Worm (Caenorhabditis elegans) whole organism, L1 larva: ENCODE measurements around the gene trp-2.

Source experiments
- C04F5.9 ChIP-seq: sonication (generic microtip); optimal IDR thresholded peaks from 2 replicates; lab custom pipeline; 2016; ENCODE audit warnings: missing genetic modification characterization, missing compliant biosample characterization
- C16A3.4 ChIP-seq: fragments of 150-350 bp; optimal IDR thresholded peaks from 2 replicates; lab custom pipeline; 2014; ENCODE audit warnings: missing biosample characterization, missing genetic modification characterization
- F16B12.6 ChIP-seq: fragments of 150-350 bp; optimal IDR thresholded peaks from 2 replicates; lab custom pipeline; 2014; ENCODE audit warnings: missing biosample characterization, missing genetic modification characterization
- aha-1 ChIP-seq: fragments of 150-350 bp; optimal IDR thresholded peaks from 2 replicates; lab custom pipeline; 2014; ENCODE audit warnings: missing biosample characterization, missing genetic modification characterization
- alr-1 ChIP-seq: fragments of 200-800 bp; sonication (Bioruptor generic); optimal IDR thresholded peaks from 2 replicates; lab custom pipeline; 2018; ENCODE audit warnings: borderline replicate concordance, mild to moderate bottlenecking, missing genetic modification characterization, missing compliant biosample characterization
- aly-2 ChIP-seq: fragments of 150-350 bp; optimal IDR thresholded peaks from 2 replicates; lab custom pipeline; 2014; ENCODE audit warnings: missing biosample characterization, missing genetic modification characterization
- ama-1 ChIP-seq: fragments of 150-350 bp; optimal IDR thresholded peaks from 2 replicates; lab custom pipeline; 2014
- blmp-1 ChIP-seq: fragments of 150-350 bp; optimal IDR thresholded peaks from 2 replicates; lab custom pipeline; 2014; ENCODE audit warnings: missing biosample characterization, missing genetic modification characterization
- ceh-82 ChIP-seq, 3 experiments: fragments of 150-350 bp in 1 of 3; sonication (generic microtip) in 2 of 3; optimal IDR thresholded peaks; 2 replicates each; lab custom pipeline; 2014 to 2017; ENCODE audit warnings: missing biosample characterization in 3 of 3, missing genetic modification characterization in 3 of 3
- ceh-90 ChIP-seq: sonication (generic microtip); optimal IDR thresholded peaks from 2 replicates; lab custom pipeline; 2016; ENCODE audit warnings: missing genetic modification characterization, missing compliant biosample characterization
- ces-1 ChIP-seq: fragments of 150-350 bp; optimal IDR thresholded peaks from 2 replicates; lab custom pipeline; 2014; ENCODE audit warnings: missing biosample characterization, missing genetic modification reagents, missing genetic modification characterization
- dpl-1 ChIP-seq, 3 experiments: fragments of 150-350 bp in 2 of 3; sonication (generic microtip) in 1 of 3; optimal IDR thresholded peaks; 2 replicates each; lab custom pipeline; 2014 to 2017; ENCODE audit warnings: missing biosample characterization in 3 of 3, missing genetic modification characterization in 3 of 3, missing genetic modification reagents in 3 of 3
- efl-1 ChIP-seq, 4 experiments: fragments of 150-350 bp; optimal IDR thresholded peaks in 3 of 4; peaks in 1 of 4; 1 replicate in 1 of 4; 2 replicates in 3 of 4; lab custom pipeline; 2014; ENCODE audit warnings: missing biosample characterization in 2 of 4, missing genetic modification characterization in 2 of 4, missing genetic modification reagents in 2 of 4
- efl-3 ChIP-seq: fragments of 200-800 bp; sonication (Bioruptor generic); optimal IDR thresholded peaks from 2 replicates; lab custom pipeline; 2018; ENCODE audit warnings: mild to moderate bottlenecking, missing genetic modification characterization, missing compliant biosample characterization
- egl-13 ChIP-seq: sonication (generic microtip); optimal IDR thresholded peaks from 2 replicates; lab custom pipeline; 2016; ENCODE audit warnings: missing genotype, missing genetic modification reagents, missing genetic modification characterization, missing compliant biosample characterization
- elt-2 ChIP-seq: sonication (generic microtip); optimal IDR thresholded peaks from 2 replicates; lab custom pipeline; 2016; ENCODE audit warnings: missing genetic modification characterization, mild to moderate bottlenecking, inconsistent platforms, missing compliant biosample characterization, missing genetic modification reagents
- hpl-2 ChIP-seq: fragments of 150-350 bp; optimal IDR thresholded peaks from 2 replicates; lab custom pipeline; 2014; ENCODE audit warnings: missing biosample characterization, missing genetic modification reagents, missing genetic modification characterization
- irx-1 ChIP-seq: sonication (generic microtip); optimal IDR thresholded peaks from 2 replicates; lab custom pipeline; 2016; ENCODE audit warnings: missing genetic modification characterization, missing compliant biosample characterization
- isw-1 ChIP-seq: fragments of 200-800 bp; sonication (Bioruptor generic); IDR thresholded peaks from 2 replicates; pipeline ENCODE4 v1.3.6; 2022; ENCODE audit warnings: missing genetic modification characterization, missing compliant biosample characterization
- lin-13 ChIP-seq: fragments of 150-350 bp; optimal IDR thresholded peaks from 2 replicates; lab custom pipeline; 2014; ENCODE audit warnings: missing biosample characterization, missing genetic modification reagents, missing genetic modification characterization
- lin-14 ChIP-seq: fragments of 200-800 bp; sonication (Bioruptor generic); optimal IDR thresholded peaks from 2 replicates; lab custom pipeline; 2018; ENCODE audit warnings: mild to moderate bottlenecking, missing genetic modification characterization, moderate library complexity, missing compliant biosample characterization
- lin-15B ChIP-seq: fragments of 150-350 bp; sonication (generic microtip); optimal IDR thresholded peaks from 3 replicates; lab custom pipeline; 2014; ENCODE audit warnings: missing biosample characterization, missing genetic modification characterization
- lin-35 ChIP-seq, 2 experiments: fragments of 150-350 bp; optimal IDR thresholded peaks; 2 replicates each; lab custom pipeline; 2014; ENCODE audit warnings: missing biosample characterization in 2 of 2, missing genetic modification characterization in 2 of 2, missing genetic modification reagents in 2 of 2
- lin-39 ChIP-seq: fragments of 150-350 bp; optimal IDR thresholded peaks from 2 replicates; lab custom pipeline; 2014; ENCODE audit warnings: missing biosample characterization, missing genetic modification reagents, missing genetic modification characterization
- lir-3 ChIP-seq: sonication (generic microtip); optimal IDR thresholded peaks from 2 replicates; lab custom pipeline; 2016; ENCODE audit warnings: mild to moderate bottlenecking, missing genetic modification characterization, moderate library complexity, missing compliant biosample characterization; ENCODE audit not compliant: poor library complexity
- lsy-2 ChIP-seq, 2 experiments: fragments of 150-350 bp; optimal IDR thresholded peaks; 2 replicates each; lab custom pipeline; 2014; ENCODE audit warnings: missing biosample characterization in 2 of 2, missing genetic modification characterization in 2 of 2
- mep-1 ChIP-seq: fragments of 150-350 bp; optimal IDR thresholded peaks from 2 replicates; lab custom pipeline; 2014; ENCODE audit warnings: missing biosample characterization, missing genetic modification characterization
- nhr-19 ChIP-seq: fragments of 200-800 bp; sonication (Bioruptor generic); conservative IDR thresholded peaks from 2 replicates; pipeline ENCODE4 v1.3.6; 2022; ENCODE audit warnings: missing genetic modification characterization, missing compliant biosample characterization
- nhr-20 ChIP-seq: sonication (generic microtip); optimal IDR thresholded peaks from 2 replicates; lab custom pipeline; 2016; ENCODE audit warnings: mild to moderate bottlenecking, missing genetic modification characterization, missing compliant biosample characterization
- nhr-71 ChIP-seq: sonication (generic microtip); optimal IDR thresholded peaks from 2 replicates; lab custom pipeline; 2016; ENCODE audit warnings: mild to moderate bottlenecking, missing genetic modification characterization, moderate library complexity, missing compliant biosample characterization
- nhr-85 ChIP-seq: sonication (generic microtip); peaks from one replicate; lab custom pipeline; 2016; ENCODE audit warnings: missing genetic modification characterization, inconsistent platforms, missing compliant biosample characterization
- nhr-90 ChIP-seq: sonication (generic microtip); optimal IDR thresholded peaks from 2 replicates; lab custom pipeline; 2016; ENCODE audit warnings: mild to moderate bottlenecking, missing genetic modification characterization, missing compliant biosample characterization; ENCODE audit not compliant: poor library complexity
- pqm-1 ChIP-seq: sonication (generic microtip); optimal IDR thresholded peaks from 3 replicates; lab custom pipeline; 2017; ENCODE audit warnings: missing biosample characterization, missing genetic modification characterization
- rnt-1 ChIP-seq: sonication (generic microtip); optimal IDR thresholded peaks from 2 replicates; lab custom pipeline; 2016; ENCODE audit warnings: mild to moderate bottlenecking, missing genetic modification characterization, moderate library complexity, missing compliant biosample characterization
- snu-23 ChIP-seq: sonication (generic microtip); optimal IDR thresholded peaks from 2 replicates; lab custom pipeline; 2016; ENCODE audit warnings: missing genetic modification characterization, missing compliant biosample characterization
- sptf-1 ChIP-seq: fragments of 150-350 bp; optimal IDR thresholded peaks from 2 replicates; lab custom pipeline; 2014; ENCODE audit warnings: missing biosample characterization, missing genetic modification characterization
- swsn-7 ChIP-seq: sonication (generic microtip); optimal IDR thresholded peaks from 2 replicates; lab custom pipeline; 2016; ENCODE audit warnings: missing genetic modification characterization, missing compliant biosample characterization
- tbx-2 ChIP-seq: sonication (generic microtip); optimal IDR thresholded peaks from 2 replicates; lab custom pipeline; 2016; ENCODE audit warnings: missing genetic modification characterization, missing compliant biosample characterization
- unc-130 ChIP-seq: fragments of 150-350 bp; optimal IDR thresholded peaks from 2 replicates; lab custom pipeline; 2017; ENCODE audit warnings: missing biosample characterization, missing genetic modification characterization, inconsistent platforms
- unc-86 ChIP-seq: sonication (generic microtip); optimal IDR thresholded peaks from 2 replicates; lab custom pipeline; 2016; ENCODE audit warnings: missing genetic modification characterization, missing compliant biosample characterization
- vab-15 ChIP-seq: sonication (generic microtip); optimal IDR thresholded peaks from 2 replicates; lab custom pipeline; 2017; ENCODE audit warnings: missing genotype, mild to moderate bottlenecking, missing genetic modification characterization, missing compliant biosample characterization
- xbp-1 ChIP-seq: sonication (generic microtip); optimal IDR thresholded peaks from 2 replicates; lab custom pipeline; 2016; ENCODE audit warnings: missing genetic modification characterization, missing compliant biosample characterization
- ztf-11 ChIP-seq, 2 experiments: sonication (generic microtip); optimal IDR thresholded peaks; 2 replicates each; lab custom pipeline; 2016 to 2017; ENCODE audit warnings: missing genetic modification characterization in 2 of 2, missing biosample characterization in 1 of 2, missing compliant biosample characterization in 1 of 2

trp-2 gene

ce11 chrIII:1034853-1035252, 43.2 kb downstream of the trp-2 start:
- no peak for TF ChIP-seq efl-3 (GFP tag; lab: Kevin White, UChicago)
- TF ChIP-seq efl-1 (optimal IDR thresholded peaks at IDR 0.05; lab: Kevin White, UChicago): no peak
- peak in 1 of 2 experiments; percentile 88 for TF ChIP-seq efl-1 (GFP tag; optimal IDR thresholded peaks at IDR 0.05 in 1 of 2; lab: Kevin White, UChicago)

DNA sequence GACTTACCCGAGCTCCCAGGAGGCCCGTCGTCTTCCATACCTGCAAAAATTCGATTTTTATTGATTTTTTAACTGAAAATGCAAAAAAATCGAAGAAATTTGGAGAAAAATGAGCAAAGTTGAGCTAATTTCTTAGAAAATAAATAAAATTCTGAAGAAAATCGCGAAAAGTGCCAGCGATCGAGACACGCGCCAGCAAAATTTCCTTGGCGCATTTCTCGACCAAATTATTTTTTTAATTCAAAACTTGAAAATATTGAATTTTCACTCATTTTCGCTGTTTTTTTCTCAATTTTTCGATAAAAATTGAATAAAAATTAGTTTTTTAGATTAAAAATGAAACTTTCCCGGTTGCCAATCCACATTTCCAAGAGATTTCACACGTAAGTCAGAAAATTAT, 45.5 kb downstream of the trp-2 start, which contains the start of the genes chin-1 and BE0003N10.1:
chin-1 (minus strand) TSS at position 40 of the 400 bp plus-strand sequence.
BE0003N10.1 (plus strand) TSS at position 320 of the 400 bp plus-strand sequence.
- TF ChIP-seq ceh-82 (tag; optimal IDR thresholded peaks at IDR 0.05; lab: Kevin White, UChicago) (peak; percentile 38 to 71 (median 41)), efl-1 (optimal IDR thresholded peaks at IDR 0.05; lab: Kevin White, UChicago) (peak; percentile 47 to 70), efl-1 (GFP tag; optimal IDR thresholded peaks at IDR 0.05 in 1 of 2; lab: Kevin White, UChicago) (peak; percentile 67 to 97), unc-86 (no peak), sptf-1 (no peak), snu-23 (GFP tag; lab: Kevin White, UChicago) (peak; percentile 65), hpl-2 (GFP tag; lab: Kevin White, UChicago) (no peak), nhr-20 (tag; lab: Kevin White, UChicago) (peak; percentile 26), lin-35 (GFP tag; optimal IDR thresholded peaks at IDR 0.05; lab: Kevin White, UChicago) (peak; percentile 61 to 66), nhr-71 (peak; percentile 72), xbp-1 (peak; percentile 61), lin-13 (GFP tag; lab: Kevin White, UChicago) (peak; percentile 21), nhr-85 (tag; lab: Kevin White, UChicago) (peak; percentile 82), nhr-19 (peak; percentile 52), pqm-1 (tag; lab: Kevin White, UChicago) (no peak), lir-3 (tag; lab: Kevin White, UChicago) (no peak), C04F5.9 (tag; lab: Kevin White, UChicago) (peak; percentile 27), elt-2 (tag; lab: Kevin White, UChicago) (no peak), ama-1 (lab: Kevin White, UChicago) (no peak), tbx-2 (peak; percentile 54), nhr-90 (peak; percentile 42), lsy-2 (tag; optimal IDR thresholded peaks at IDR 0.05; lab: Kevin White, UChicago) (peak; percentile 70 to 76), egl-13 (no peak), rnt-1 (tag; lab: Kevin White, UChicago) (peak; percentile 67), aha-1 (no peak), irx-1 (tag; lab: Kevin White, UChicago) (peak; percentile 24), lin-15B (tag; lab: Kevin White, UChicago) (peak; percentile 23), ceh-90 (tag; lab: Kevin White, UChicago) (no peak), ztf-11 (tag; optimal IDR thresholded peaks at IDR 0.05; lab: Kevin White, UChicago) (no peak), dpl-1 (GFP tag; optimal IDR thresholded peaks at IDR 0.05; lab: Kevin White, UChicago) (peak; percentile 47 to 74 (median 69)), isw-1 (peak; percentile 59), lin-39 (peak; percentile 85), unc-130 (tag; lab: Kevin White, UChicago) (no peak), blmp-1 (tag; lab: Kevin White, UChicago) (peak; percentile 39), C16A3.4 (tag; lab: Kevin White, UChicago) (peak; percentile 12), alr-1 (no peak), mep-1 (tag; lab: Kevin White, UChicago) (peak; percentile 85), F16B12.6 (peak; percentile 42), aly-2 (tag; lab: Kevin White, UChicago) (peak; percentile 7), vab-15 (tag; lab: Kevin White, UChicago) (no peak), lin-14 (GFP tag; lab: Kevin White, UChicago) (peak; percentile 41), swsn-7 (tag; lab: Kevin White, UChicago) (peak; percentile 55), ces-1 (GFP tag; lab: Kevin White, UChicago) (no peak)
- TF ChIP-seq, all 84 proteins: peak for 27
